Worm (Caenorhabditis elegans) whole organism, L4 larva: ENCODE results near the gene rabn-5.
A peak's percentile ranks its signal among the peaks of the same experiment; 100 is the strongest.

Experiments used
- D1046.2 ChIP-seq: fragments of 200-800 bp; sonication (Bioruptor generic); IDR thresholded peaks from 2 replicates; pipeline ENCODE4 v1.3.6; 2022; ENCODE audit warnings: missing genetic modification characterization, missing compliant biosample characterization
- F10B5.3 ChIP-seq: sonication (generic microtip); optimal IDR thresholded peaks from 2 replicates; lab custom pipeline; 2016; ENCODE audit warnings: mild to moderate bottlenecking, missing genetic modification characterization, missing compliant biosample characterization
- F26F4.8 ChIP-seq: fragments of 200-800 bp; sonication (Bioruptor generic); conservative IDR thresholded peaks from 2 replicates; pipeline ENCODE4 v1.3.6; 2022; ENCODE audit warnings: missing genetic modification characterization, missing compliant biosample characterization
- F44E2.7 ChIP-seq: fragments of 200-800 bp; sonication (Bioruptor generic); IDR thresholded peaks from 2 replicates; pipeline ENCODE4 v2.1.2; 2022; ENCODE audit warnings: missing genetic modification characterization, missing compliant biosample characterization
- F49E8.2 ChIP-seq: sonication (generic microtip); optimal IDR thresholded peaks from 2 replicates; lab custom pipeline; 2016; ENCODE audit warnings: missing compliant biosample characterization, mild to moderate bottlenecking, missing genetic modification characterization, borderline replicate concordance
- T26A8.4 ChIP-seq: fragments of 200-800 bp; sonication (Bioruptor generic); IDR thresholded peaks from 2 replicates; pipeline ENCODE4 v1.3.6; 2022; ENCODE audit warnings: missing genetic modification characterization, missing compliant biosample characterization
- aly-2 ChIP-seq: sonication (generic microtip); optimal IDR thresholded peaks from 2 replicates; lab custom pipeline; 2018; ENCODE audit warnings: missing biosample characterization, missing genetic modification characterization
- ceh-32 ChIP-seq: sonication (generic microtip); optimal IDR thresholded peaks from 2 replicates; lab custom pipeline; 2016; ENCODE audit warnings: mild to moderate bottlenecking, missing genetic modification characterization, missing compliant biosample characterization; ENCODE audit not compliant: poor library complexity
- ceh-44 ChIP-seq: fragments of 200-800 bp; sonication (Bioruptor generic); IDR thresholded peaks from 2 replicates; pipeline ENCODE4 v1.3.6; 2022; ENCODE audit warnings: missing genetic modification reagents, missing genetic modification characterization, missing compliant biosample characterization
- ceh-82 ChIP-seq: sonication (generic microtip); optimal IDR thresholded peaks from 2 replicates; lab custom pipeline; 2017; ENCODE audit warnings: missing biosample characterization, missing genetic modification characterization
- cey-2 ChIP-seq: sonication (generic microtip); optimal IDR thresholded peaks from 3 replicates; lab custom pipeline; 2017; ENCODE audit warnings: missing genetic modification characterization, mild to moderate bottlenecking, missing compliant biosample characterization, antibody characterized with exemption, borderline replicate concordance; ENCODE audit not compliant: insufficient read depth
- ctbp-1 ChIP-seq: fragments of 200-800 bp; sonication (Bioruptor generic); IDR thresholded peaks from 2 replicates; pipeline ENCODE4 v1.3.6; 2022; ENCODE audit warnings: missing genetic modification reagents, missing genetic modification characterization, missing compliant biosample characterization
- daf-19 ChIP-seq: fragments of 200-800 bp; sonication (Bioruptor generic); conservative IDR thresholded peaks from 2 replicates; pipeline ENCODE4 v1.3.6; 2022; ENCODE audit warnings: missing genetic modification characterization, missing compliant biosample characterization
- dmd-8 ChIP-seq: fragments of 200-800 bp; sonication (Bioruptor generic); IDR thresholded peaks from 2 replicates; pipeline ENCODE4 v1.3.6; 2022; ENCODE audit warnings: missing genetic modification characterization, missing compliant biosample characterization
- duxl-1 ChIP-seq: sonication (generic microtip); optimal IDR thresholded peaks from 2 replicates; lab custom pipeline; 2016; ENCODE audit warnings: mild to moderate bottlenecking, missing genetic modification characterization, moderate library complexity, missing compliant biosample characterization; ENCODE audit not compliant: poor library complexity
- dve-1 ChIP-seq: sonication (generic microtip); optimal IDR thresholded peaks from 2 replicates; lab custom pipeline; 2017; ENCODE audit warnings: antibody characterized with exemption, mild to moderate bottlenecking, missing genetic modification characterization, missing compliant biosample characterization; ENCODE audit not compliant: insufficient read depth
- egl-27 ChIP-seq: sonication (generic microtip); optimal IDR thresholded peaks from 3 replicates; lab custom pipeline; 2017; ENCODE audit warnings: missing biosample characterization, missing genetic modification reagents, missing genetic modification characterization
- egl-43 ChIP-seq: fragments of 200-800 bp; sonication (Bioruptor generic); IDR thresholded peaks from 2 replicates; pipeline ENCODE4 v1.3.6; 2022; ENCODE audit warnings: missing genetic modification reagents, missing genetic modification characterization, missing compliant biosample characterization
- fos-1 ChIP-seq: fragments of 150-350 bp; optimal IDR thresholded peaks from 2 replicates; lab custom pipeline; 2014; ENCODE audit warnings: missing biosample characterization, missing genetic modification characterization
- hif-1 ChIP-seq, 2 experiments: sonication (generic microtip); optimal IDR thresholded peaks; 2 replicates each; lab custom pipeline; 2016 to 2017; ENCODE audit warnings: missing compliant biosample characterization in 2 of 2, missing genetic modification characterization in 2 of 2, missing genetic modification reagents in 2 of 2, missing genotype in 2 of 2, mild to moderate bottlenecking in 1 of 2
- hlh-11 ChIP-seq: fragments of 200-800 bp; sonication (Bioruptor generic); optimal IDR thresholded peaks from 2 replicates; lab custom pipeline; 2018; ENCODE audit warnings: mild to moderate bottlenecking, missing genetic modification characterization, missing compliant biosample characterization
- hlh-30 ChIP-seq: sonication (generic microtip); optimal IDR thresholded peaks from 2 replicates; lab custom pipeline; 2017; ENCODE audit warnings: antibody characterized with exemption, mild to moderate bottlenecking, missing genetic modification characterization, missing compliant biosample characterization; ENCODE audit not compliant: insufficient read depth
- hmg-1.1 ChIP-seq: fragments of 200-800 bp; sonication (Bioruptor generic); IDR thresholded peaks from 2 replicates; pipeline ENCODE4 v1.3.6; 2022; ENCODE audit warnings: missing genetic modification reagents, missing genetic modification characterization, missing compliant biosample characterization
- lin-13 ChIP-seq: fragments of 150-350 bp; optimal IDR thresholded peaks from 2 replicates; lab custom pipeline; 2014; ENCODE audit warnings: missing biosample characterization, missing genetic modification reagents, missing genetic modification characterization
- lin-15B ChIP-seq: fragments of 150-350 bp; sonication (generic microtip); optimal IDR thresholded peaks from 3 replicates; lab custom pipeline; 2014; ENCODE audit warnings: missing biosample characterization, missing genetic modification characterization
- lin-29 ChIP-seq: fragments of 200-800 bp; sonication (Bioruptor generic); IDR thresholded peaks from 2 replicates; pipeline ENCODE4 v1.3.6; 2022; ENCODE audit warnings: missing genetic modification reagents, missing genetic modification characterization, missing compliant biosample characterization
- lin-38 ChIP-seq: fragments of 200-800 bp; sonication (Bioruptor generic); IDR thresholded peaks from 2 replicates; pipeline ENCODE4 v1.3.6; 2022; ENCODE audit warnings: missing genetic modification reagents, missing genetic modification characterization, missing compliant biosample characterization
- lsy-2 ChIP-seq, 2 experiments: fragments of 150-350 bp in 1 of 2; sonication (generic microtip) in 1 of 2; optimal IDR thresholded peaks; 2 replicates each; lab custom pipeline; 2014 to 2017; ENCODE audit warnings: missing biosample characterization in 2 of 2, missing genetic modification characterization in 2 of 2
- madf-5 ChIP-seq, 2 experiments: fragments of 200-800 bp; sonication (Bioruptor generic); IDR thresholded peaks; 2 replicates each; pipeline ENCODE4 v1.3.6; 2022; ENCODE audit warnings: missing compliant biosample characterization in 2 of 2, missing genetic modification characterization in 2 of 2
- mdl-1 ChIP-seq, 2 experiments: fragments of 150-350 bp in 1 of 2; sonication (generic microtip) in 1 of 2; optimal IDR thresholded peaks; 2 replicates each; lab custom pipeline; 2014 to 2017; ENCODE audit warnings: missing biosample characterization in 2 of 2, missing genetic modification characterization in 2 of 2
- mep-1 ChIP-seq: fragments of 150-350 bp; sonication (generic microtip); optimal IDR thresholded peaks from 3 replicates; lab custom pipeline; 2014; ENCODE audit warnings: missing biosample characterization, missing genetic modification characterization
- mes-2 ChIP-seq: sonication (generic microtip); optimal IDR thresholded peaks from 2 replicates; lab custom pipeline; 2016; ENCODE audit warnings: missing genotype, mild to moderate bottlenecking, missing genetic modification characterization, missing compliant biosample characterization; ENCODE audit not compliant: poor library complexity, severe bottlenecking
- nhr-111 ChIP-seq: fragments of 200-800 bp; sonication (Bioruptor generic); optimal IDR thresholded peaks from 2 replicates; lab custom pipeline; 2018; ENCODE audit warnings: mild to moderate bottlenecking, missing genetic modification characterization, missing compliant biosample characterization
- nhr-237 ChIP-seq: sonication (generic microtip); optimal IDR thresholded peaks from 2 replicates; lab custom pipeline; 2017; ENCODE audit warnings: missing biosample characterization, missing genetic modification characterization
- nhr-6 ChIP-seq: fragments of 150-350 bp; optimal IDR thresholded peaks from 2 replicates; lab custom pipeline; 2014; ENCODE audit warnings: missing biosample characterization, missing genetic modification characterization
- nhr-76 ChIP-seq: fragments of 150-350 bp; optimal IDR thresholded peaks from 2 replicates; lab custom pipeline; 2014; ENCODE audit warnings: missing biosample characterization, missing genetic modification characterization
- nhr-77 ChIP-seq: fragments of 150-350 bp; optimal IDR thresholded peaks from 2 replicates; lab custom pipeline; 2014; ENCODE audit warnings: missing biosample characterization, missing genetic modification characterization
- set-16 ChIP-seq: fragments of 200-800 bp; sonication (Bioruptor generic); IDR thresholded peaks from 2 replicates; pipeline ENCODE4 v1.3.6; 2022; ENCODE audit warnings: missing genetic modification reagents, missing genetic modification characterization, missing compliant biosample characterization
- skn-1 ChIP-seq: fragments of 150-350 bp; optimal IDR thresholded peaks from 2 replicates; lab custom pipeline; 2014; ENCODE audit warnings: missing biosample characterization, missing genetic modification characterization
- snpc-1.2 ChIP-seq: fragments of 200-800 bp; sonication (Bioruptor generic); IDR thresholded peaks from 2 replicates; pipeline ENCODE4 v1.3.6; 2022; ENCODE audit warnings: missing genetic modification reagents, missing genetic modification characterization, missing compliant biosample characterization
- snpc-4 ChIP-seq: fragments of 150-350 bp; optimal IDR thresholded peaks from 2 replicates; lab custom pipeline; 2014; ENCODE audit warnings: missing biosample characterization, missing genetic modification characterization
- spr-3 ChIP-seq: fragments of 200-800 bp; sonication (Bioruptor generic); optimal IDR thresholded peaks from 2 replicates; lab custom pipeline; 2018; ENCODE audit warnings: mild to moderate bottlenecking, missing genetic modification characterization, missing compliant biosample characterization
- tra-1 ChIP-seq: fragments of 200-800 bp; sonication (Bioruptor generic); IDR thresholded peaks from 2 replicates; pipeline ENCODE4 v1.3.6; 2022; ENCODE audit warnings: missing genetic modification reagents, missing genetic modification characterization, missing compliant biosample characterization
- unc-39 ChIP-seq: sonication (generic microtip); optimal IDR thresholded peaks from 2 replicates; lab custom pipeline; 2017; ENCODE audit warnings: missing biosample characterization, missing genetic modification characterization
- vab-7 ChIP-seq: fragments of 200-800 bp; sonication (Bioruptor generic); IDR thresholded peaks from 2 replicates; pipeline ENCODE4 v1.3.6; 2022; ENCODE audit warnings: missing genetic modification reagents, missing genetic modification characterization, missing compliant biosample characterization
- zip-11 ChIP-seq: fragments of 200-800 bp; sonication (Bioruptor generic); IDR thresholded peaks from 2 replicates; pipeline ENCODE4 v1.3.6; 2022; ENCODE audit warnings: missing genetic modification characterization, missing compliant biosample characterization
- zip-2 ChIP-seq: fragments of 150-350 bp; optimal IDR thresholded peaks from 2 replicates; lab custom pipeline; 2014; ENCODE audit warnings: missing biosample characterization, missing genetic modification characterization

rabn-5 gene

DNA sequence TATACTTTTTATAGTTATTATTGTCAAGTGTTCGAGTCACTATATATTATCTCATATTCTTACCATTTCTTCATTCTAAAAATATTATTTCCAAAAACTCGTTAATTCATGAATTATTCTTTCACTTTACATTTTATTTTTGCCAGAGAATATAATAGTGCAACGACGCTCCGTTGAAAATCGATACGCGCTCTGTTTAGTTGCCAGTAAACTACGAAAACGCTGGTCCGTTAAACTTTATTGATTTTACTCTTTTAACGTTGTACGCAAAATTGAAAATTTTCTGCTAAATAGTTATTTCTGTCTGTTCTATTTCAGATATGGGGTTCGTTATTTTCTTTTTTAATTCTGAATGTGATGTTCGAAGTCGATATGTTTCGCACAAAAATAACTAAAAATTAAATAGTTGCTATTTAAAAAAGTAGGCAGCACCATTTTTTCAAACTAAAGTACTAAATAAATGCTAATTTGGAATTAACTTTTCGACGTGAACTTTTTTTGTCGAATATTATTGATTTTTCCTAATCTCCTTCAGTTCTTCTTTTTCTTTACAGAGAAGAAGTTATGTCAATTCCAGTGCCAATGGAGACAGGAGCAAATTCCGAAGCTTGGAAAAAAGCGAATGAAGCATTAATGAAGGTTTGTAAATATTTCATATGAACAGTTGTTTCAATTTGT lies 15.1 kb downstream of the rabn-5 start, which contains the start of gene hpo-10 (continued):
- TF ChIP-seq lsy-2 (tag; optimal IDR thresholded peaks at IDR 0.05; lab: Kevin White, UChicago) (peak in 1 of 2 experiments; percentile 65), snpc-1.2 (GFP tag; lab: Robert Waterston, UW) (no peak), nhr-76 (tag; lab: Kevin White, UChicago) (no peak), lin-15B (tag; lab: Kevin White, UChicago) (no peak), nhr-111 (no peak), cey-2 (tag; lab: Kevin White, UChicago) (no peak), ceh-32 (no peak), T26A8.4 (no peak), vab-7 (GFP tag; lab: Robert Waterston, UW) (no peak), skn-1 (no peak), zip-2 (tag; lab: Kevin White, UChicago) (no peak), nhr-77 (no peak), mdl-1 (tag; optimal IDR thresholded peaks at IDR 0.05; lab: Kevin White, UChicago) (no peak), fos-1 (no peak), D1046.2 (GFP tag; lab: Robert Waterston, UW) (no peak), nhr-6 (tag; lab: Kevin White, UChicago) (peak; percentile 43), ceh-82 (tag; lab: Kevin White, UChicago) (no peak), dmd-8 (GFP tag; lab: Robert Waterston, UW) (no peak), zip-11 (GFP tag; lab: Robert Waterston, UW) (no peak), tra-1 (GFP tag; lab: Robert Waterston, UW) (no peak), F49E8.2 (tag; lab: Kevin White, UChicago) (no peak), egl-43 (GFP tag; lab: Robert Waterston, UW) (no peak), egl-27 (tag; lab: Kevin White, UChicago) (no peak), ctbp-1 (no peak), aly-2 (tag; lab: Kevin White, UChicago) (no peak), unc-39 (tag; lab: Kevin White, UChicago) (no peak), mep-1 (peak; percentile 32), lin-13 (GFP tag; lab: Kevin White, UChicago) (no peak), ceh-44 (GFP tag; lab: Robert Waterston, UW) (no peak), nhr-237 (no peak), snpc-4 (tag; lab: Kevin White, UChicago) (no peak), madf-5 (GFP tag; IDR thresholded peaks at IDR 0.05; lab: Robert Waterston, UW) (no peak), set-16 (GFP tag; lab: Robert Waterston, UW) (no peak), hmg-1.1 (GFP tag; lab: Robert Waterston, UW) (no peak), hlh-11 (tag; lab: Kevin White, UChicago) (no peak), lin-29 (GFP tag; lab: Robert Waterston, UW) (no peak), duxl-1 (tag; lab: Kevin White, UChicago) (no peak), hlh-30 (peak; percentile 22), F10B5.3 (tag; lab: Kevin White, UChicago) (no peak), dve-1 (tag; lab: Kevin White, UChicago) (peak; percentile 48)

DNA sequence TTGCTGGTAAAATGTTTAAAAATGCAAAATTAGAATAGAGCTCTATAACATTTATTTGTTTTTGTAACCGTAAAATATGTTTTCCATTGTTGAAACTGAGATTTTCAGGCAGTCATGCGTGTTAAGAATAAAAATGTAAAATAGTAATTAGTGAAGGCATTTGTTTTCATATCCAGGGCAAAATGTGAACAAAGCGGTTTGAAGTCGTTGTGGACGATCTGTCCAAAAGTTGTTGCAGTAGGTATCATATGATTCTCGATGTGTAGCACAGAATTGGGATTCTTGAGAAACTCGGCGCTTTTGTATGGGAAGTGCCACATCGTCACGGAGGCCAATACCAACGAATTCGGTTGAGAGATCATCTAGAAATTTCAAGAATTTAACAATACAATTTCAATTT lies 17.9 kb downstream of the rabn-5 start:
- TF ChIP-seq unc-39 (tag; lab: Kevin White, UChicago) (no peak), D1046.2 (GFP tag; lab: Robert Waterston, UW) (no peak), T26A8.4 (0 out of 2 replicates have a peak, but pooled peaks have one; percentile 16), mes-2 (no peak), F44E2.7 (GFP tag; lab: Robert Waterston, UW) (no peak), lin-38 (peak; percentile 33), spr-3 (GFP tag; lab: Kevin White, UChicago) (no peak), daf-19 (GFP tag; lab: Robert Waterston, UW) (no peak), hif-1 (tag; optimal IDR thresholded peaks at IDR 0.05; lab: Kevin White, UChicago) (no peak), F26F4.8 (GFP tag; lab: Robert Waterston, UW) (no peak)
- TF ChIP-seq, all 104 proteins: peak for 2
